Worm (Caenorhabditis elegans) whole organism, L1 larva: Measurements from ENCODE around the gene T05B11.4.

Source experiments
- dsc-1 ChIP-seq: sonication (generic microtip); optimal IDR thresholded peaks from 2 replicates; lab custom pipeline; 2016; ENCODE audit warnings: mild to moderate bottlenecking, missing genetic modification characterization, missing compliant biosample characterization
- efl-3 ChIP-seq: fragments of 200-800 bp; sonication (Bioruptor generic); optimal IDR thresholded peaks from 2 replicates; lab custom pipeline; 2018; ENCODE audit warnings: mild to moderate bottlenecking, missing genetic modification characterization, missing compliant biosample characterization
- fkh-10 ChIP-seq: sonication (generic microtip); optimal IDR thresholded peaks from 2 replicates; lab custom pipeline; 2017; ENCODE audit warnings: missing biosample characterization, missing genetic modification reagents, missing genetic modification characterization
- fkh-8 ChIP-seq: sonication (generic microtip); optimal IDR thresholded peaks from 2 replicates; lab custom pipeline; 2016; ENCODE audit warnings: mild to moderate bottlenecking, missing genetic modification characterization, missing compliant biosample characterization
- lin-35 ChIP-seq, 2 experiments: fragments of 150-350 bp; optimal IDR thresholded peaks; 2 replicates each; lab custom pipeline; 2014; ENCODE audit warnings: missing biosample characterization in 2 of 2, missing genetic modification characterization in 2 of 2, missing genetic modification reagents in 2 of 2
- mep-1 ChIP-seq: fragments of 150-350 bp; optimal IDR thresholded peaks from 2 replicates; lab custom pipeline; 2014; ENCODE audit warnings: missing biosample characterization, missing genetic modification characterization
- nhr-11 ChIP-seq: fragments of 150-350 bp; optimal IDR thresholded peaks from 2 replicates; lab custom pipeline; 2014; ENCODE audit warnings: missing biosample characterization, missing genetic modification characterization
- nhr-237 ChIP-seq: fragments of 150-350 bp; optimal IDR thresholded peaks from 2 replicates; lab custom pipeline; 2014; ENCODE audit warnings: missing biosample characterization, missing genetic modification characterization
- nhr-76 ChIP-seq: sonication (generic microtip); optimal IDR thresholded peaks from 2 replicates; lab custom pipeline; 2017; ENCODE audit warnings: missing biosample characterization, missing genetic modification characterization
- skn-1 ChIP-seq: fragments of 150-350 bp; optimal IDR thresholded peaks from 2 replicates; lab custom pipeline; 2014; ENCODE audit warnings: missing biosample characterization, missing genetic modification characterization
- sox-4 ChIP-seq: sonication (generic microtip); optimal IDR thresholded peaks from 2 replicates; lab custom pipeline; 2016; ENCODE audit warnings: missing genetic modification characterization, missing compliant biosample characterization
- unc-62 ChIP-seq: fragments of 150-350 bp; optimal IDR thresholded peaks from 2 replicates; lab custom pipeline; 2014; ENCODE audit warnings: missing biosample characterization, missing genetic modification reagents, missing genetic modification characterization
- zip-4 ChIP-seq: fragments of 200-800 bp; sonication (Bioruptor generic); optimal IDR thresholded peaks from 2 replicates; lab custom pipeline; 2018; ENCODE audit warnings: mild to moderate bottlenecking, missing genetic modification characterization, moderate library complexity, missing compliant biosample characterization
- ztf-4 ChIP-seq: fragments of 150-350 bp; optimal IDR thresholded peaks from 2 replicates; lab custom pipeline; 2014; ENCODE audit warnings: missing biosample characterization, missing genetic modification characterization

DNA sequence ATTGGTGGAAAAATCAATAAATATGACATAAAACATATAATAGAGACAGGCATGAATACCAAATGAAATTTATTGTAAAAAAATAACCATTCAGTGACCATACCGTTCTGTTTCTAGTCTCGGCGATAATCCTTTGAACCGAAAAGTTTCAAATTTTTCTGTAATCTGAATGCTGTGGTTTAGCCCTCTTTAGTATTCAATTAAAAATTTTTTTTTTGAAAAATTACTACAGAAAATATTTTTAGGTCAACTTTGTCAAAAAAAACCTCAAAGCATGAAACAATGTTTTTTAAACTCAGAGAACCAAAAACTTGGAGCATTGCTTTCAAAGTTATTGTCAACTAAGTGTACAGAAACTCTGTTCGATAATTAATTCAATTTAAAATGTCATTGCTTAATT is 45.9 kb downstream of the T05B11.4 start, which contains the start of gene ZK105.11:
- no peak for TF ChIP-seq nhr-237 (tag; lab: Kevin White, UChicago)
- no peak for TF ChIP-seq sox-4 (tag; lab: Kevin White, UChicago)
- TF ChIP-seq unc-62 (GFP tag; lab: Kevin White, UChicago) = no peak
- no peak for TF ChIP-seq nhr-76 (tag; lab: Kevin White, UChicago)
- no peak for TF ChIP-seq skn-1 (tag; lab: Kevin White, UChicago)
- TF ChIP-seq fkh-8 (tag; lab: Kevin White, UChicago) = no peak
- TF ChIP-seq mep-1 = no peak
- no peak for TF ChIP-seq nhr-11
- TF ChIP-seq zip-4 = no peak
- TF ChIP-seq ztf-4 (tag; lab: Kevin White, UChicago) = no peak
- TF ChIP-seq dsc-1 = no peak
- TF ChIP-seq fkh-10 (GFP tag; lab: Kevin White, UChicago) = no peak
- TF ChIP-seq efl-3 (GFP tag; lab: Kevin White, UChicago) = no peak
- TF ChIP-seq lin-35 (GFP tag; optimal IDR thresholded peaks at IDR 0.05; lab: Kevin White, UChicago) = no peak
